Worm (Caenorhabditis elegans): ENCODE data around the gene F41G3.10.

DNA sequence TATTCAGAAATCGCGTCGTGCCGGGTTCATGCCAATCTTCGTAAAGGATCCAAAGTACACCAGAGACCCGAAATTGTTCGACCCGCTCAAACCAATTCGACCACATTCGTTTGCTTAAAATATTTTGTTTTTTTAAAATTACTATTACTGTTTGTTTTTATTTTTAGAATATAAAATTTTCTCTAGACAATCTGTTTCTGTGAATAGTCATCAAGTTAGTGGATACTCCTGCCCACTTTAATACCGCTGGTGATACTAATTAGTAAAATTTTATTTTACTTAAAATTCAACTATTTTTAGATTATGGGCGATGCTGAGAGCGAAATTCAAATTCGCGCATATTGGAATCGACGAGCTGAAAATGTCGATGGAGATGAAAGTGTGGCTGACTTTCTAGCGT lies 12.7 kb downstream of the F41G3.10 start, which contains the start of gene T14B4.1:
- TF ChIP-seq lin-39 (tag; optimal IDR thresholded peaks at IDR 0.05) (no peak), elt-1 (tag; optimal IDR thresholded peaks at IDR 0.05) (no peak)

Data from whole organism, L3 larva.